Fruit fly (Drosophila melanogaster): Measurements from ENCODE around the gene CG42832.
"Not testable (repeated sequence)": the region's sequence is repeated elsewhere in the genome, so short reads cannot be mapped to it uniquely, and the experiment has no call there.

The CG42832 gene

dm6 chr3L:11561946-11562760 lies 47.8 kb upstream of the CG42832 start, which contains the start of the genes CG7394 and Mob2 (continued):
- TF ChIP-seq kni (GFP tag; optimal IDR thresholded peaks at IDR 0.05) (peak; percentile 20), Mad (GFP tag; optimal IDR thresholded peaks at IDR 0.05) (peak; percentile 84), CG11456 (GFP tag; IDR thresholded peaks at IDR 0.05) (peak; percentile 93), crc (GFP tag; optimal IDR thresholded peaks at IDR 0.05) (peak; percentile 60), CG1647 (GFP tag; optimal IDR thresholded peaks at IDR 0.05) (peak; percentile 76), Bdp1 (GFP tag; optimal IDR thresholded peaks at IDR 0.05) (peak; percentile 80), Hr78 (GFP tag; optimal IDR thresholded peaks at IDR 0.05) (peak in 1 of 2 experiments; percentile 40), luna (GFP tag; optimal IDR thresholded peaks at IDR 0.05) (peak; percentile 63), CG13424 (tag; optimal IDR thresholded peaks at IDR 0.05) (peak; percentile 93), CG3726 (GFP tag; IDR thresholded peaks at IDR 0.05) (peak; percentile 81)

- TF ChIP-seq sqz (GFP tag; optimal IDR thresholded peaks at IDR 0.05) (no peak), CG15269 (tag; optimal IDR thresholded peaks at IDR 0.05) (no peak), sens (GFP tag) (peak; percentile 30)
Measured at dm6 chr3L:11563972-11564533, 45.9 kb upstream of the CG42832 start, which contains the start of the genes CG46412 and CG33267. CG46412 (minus strand) TSS chr3L:11564072. CG33267 (plus strand) TSS chr3L:11564483.

DNA sequence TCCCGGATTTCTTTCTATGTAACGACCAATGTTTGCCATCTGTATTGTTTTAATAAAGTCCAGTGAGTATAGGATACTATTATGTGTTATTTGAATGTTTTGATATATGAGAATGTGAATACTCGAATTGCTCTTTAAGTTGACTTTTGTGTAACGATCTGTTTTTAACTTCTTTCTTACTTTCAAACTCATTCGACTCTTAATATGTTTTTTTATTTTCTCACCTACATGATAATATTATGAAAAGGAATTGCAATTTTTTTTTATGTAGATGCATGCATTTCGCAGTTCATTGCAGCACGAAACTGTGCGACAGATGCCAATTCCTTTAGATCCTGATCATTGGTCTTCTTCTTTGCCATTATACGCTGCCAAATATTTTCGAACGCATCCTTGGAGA lies 35.4 kb upstream of the CG42832 start, which contains the start of gene CG33490:
TSS of gene CG33490 (minus strand) at position 101 of the 400 bp plus-strand sequence.
- TF ChIP-seq trh (GFP tag; optimal IDR thresholded peaks at IDR 0.05) (no peak), CG18599 (GFP tag; optimal IDR thresholded peaks at IDR 0.05) (no peak), Jarid2 (GFP tag; optimal IDR thresholded peaks at IDR 0.05) (no peak), cato (GFP tag; optimal IDR thresholded peaks at IDR 0.05; ENCODE audit: borderline replicate concordance) (no peak), CG18011 (GFP tag; optimal IDR thresholded peaks at IDR 0.05) (no peak), twi (tag; optimal IDR thresholded peaks at IDR 0.05) (no peak), CG30431 (GFP tag; optimal IDR thresholded peaks at IDR 0.05) (no peak), CG14860 (GFP tag; IDR thresholded peaks at IDR 0.05; ENCODE audit: partially characterized antibody) (no peak), CG10147 (GFP tag; optimal IDR thresholded peaks at IDR 0.05) (no peak)

dm6 chr3L:11576944-11577343 lies 33.0 kb upstream of the CG42832 start, which contains the start of gene CG33489:
CG33489 (minus strand) TSS chr3L:11577044.
- not testable (repeated sequence) for TF ChIP-seq CG6813, Dp, CG18476 (GFP tag; optimal IDR thresholded peaks at IDR 0.05)

DNA sequence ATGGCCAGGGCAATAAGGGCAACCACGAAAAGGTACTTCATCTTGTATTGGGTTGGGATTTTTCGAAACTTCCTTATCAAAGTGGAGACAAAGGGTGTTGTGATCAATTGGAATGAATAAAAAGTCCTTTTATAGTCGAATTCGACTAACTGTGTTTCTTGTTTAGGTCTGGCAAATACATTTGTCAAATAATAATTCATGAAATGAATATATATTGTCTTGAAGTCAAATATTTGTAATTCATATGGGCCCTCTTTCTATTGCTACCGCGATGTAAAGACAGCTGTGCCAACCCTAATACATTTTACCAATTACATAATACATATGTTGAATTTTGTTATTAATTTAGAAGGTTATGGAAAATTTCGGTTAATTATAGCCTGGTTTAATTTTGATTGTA lies 32.5 kb upstream of the CG42832 start, which contains the start of gene CG33271:
TSS of gene CG33271 (minus strand) at position 101 of the 400 bp plus-strand sequence.
- TF ChIP-seq Meics (GFP tag; optimal IDR thresholded peaks at IDR 0.05) = peak; percentile 31
- peak; percentile 7 for TF ChIP-seq CG15269 (tag; optimal IDR thresholded peaks at IDR 0.05)
- peak; percentile 40 for TF ChIP-seq CG15514 (GFP tag; optimal IDR thresholded peaks at IDR 0.05)
- peak; percentile 31 for TF ChIP-seq CG3281 (GFP tag; optimal IDR thresholded peaks at IDR 0.05)
- no peak for TF ChIP-seq CG16815 (GFP tag; optimal IDR thresholded peaks at IDR 0.05)
- TF ChIP-seq CG2120 (GFP tag; optimal IDR thresholded peaks at IDR 0.05) = peak; percentile 13
- TF ChIP-seq Dbx (GFP tag; IDR thresholded peaks at IDR 0.05) = no peak
- TF ChIP-seq E2f1 (GFP tag; IDR thresholded peaks at IDR 0.05) = no peak
- TF ChIP-seq CG6765 (GFP tag; optimal IDR thresholded peaks at IDR 0.05) = peak; percentile 31
- peak; percentile 24 for TF ChIP-seq fd3F (GFP tag; optimal IDR thresholded peaks at IDR 0.05)
- peak; percentile 31 for TF ChIP-seq CG18599 (GFP tag; optimal IDR thresholded peaks at IDR 0.05)
- TF ChIP-seq gcm (GFP tag; optimal IDR thresholded peaks at IDR 0.05) = no peak
- no peak for TF ChIP-seq gsb-n (tag; optimal IDR thresholded peaks at IDR 0.05)
- TF ChIP-seq CG13296 (GFP tag; optimal IDR thresholded peaks at IDR 0.05) = peak; percentile 2
- TF ChIP-seq gsb (GFP tag; IDR thresholded peaks at IDR 0.05) = no peak
- TF ChIP-seq CG3995 (GFP tag; optimal IDR thresholded peaks at IDR 0.05) = no peak
- TF ChIP-seq wdn (GFP tag; IDR thresholded peaks at IDR 0.05) = no peak
- no peak for TF ChIP-seq ab (GFP tag; optimal IDR thresholded peaks at IDR 0.05)

Measured in whole organism, embryonic.